Worm (Caenorhabditis elegans): ENCODE measurements around the gene nep-12.

Gene nep-12

ce11 chrII:4728687-4729086 is 55.6 kb downstream of the nep-12 start (continued):
- TF ChIP-seq unc-39 (tag; optimal IDR thresholded peaks at IDR 0.05) (no peak), mdl-1 (tag; optimal IDR thresholded peaks at IDR 0.05) (peak in 1 of 2 experiments; percentile 47), lsy-2 (tag; optimal IDR thresholded peaks at IDR 0.05) (no peak), ceh-20 (GFP tag; IDR thresholded peaks at IDR 0.05) (no peak), dmd-8 (GFP tag; IDR thresholded peaks at IDR 0.05) (no peak), mes-2 (tag; optimal IDR thresholded peaks at IDR 0.05; ENCODE audit: poor library complexity, severe bottlenecking) (no peak), lir-3 (tag; optimal IDR thresholded peaks at IDR 0.05) (no peak), ama-1 (optimal IDR thresholded peaks at IDR 0.05) (no peak), zip-11 (GFP tag; IDR thresholded peaks at IDR 0.05) (no peak), nhr-102 (tag; optimal IDR thresholded peaks at IDR 0.05) (peak; percentile 14), F49E8.2 (tag; optimal IDR thresholded peaks at IDR 0.05; ENCODE audit: borderline replicate concordance) (no peak), dpl-1 (GFP tag; optimal IDR thresholded peaks at IDR 0.05) (peak; percentile 0), Y105C5A.15 (GFP tag; IDR thresholded peaks at IDR 0.05) (no peak), pha-4 (GFP tag; IDR thresholded peaks at IDR 0.05) (no peak), pha-4 (tag; optimal IDR thresholded peaks at IDR 0.05) (no peak), nhr-6 (tag; optimal IDR thresholded peaks at IDR 0.05) (peak; percentile 49), ceh-28 (tag; optimal IDR thresholded peaks at IDR 0.05) (no peak), daf-12 (tag; optimal IDR thresholded peaks at IDR 0.05) (no peak), skn-1 (tag; optimal IDR thresholded peaks at IDR 0.05) (no peak), mep-1 (tag; optimal IDR thresholded peaks at IDR 0.05) (peak; percentile 18), snpc-4 (tag; optimal IDR thresholded peaks at IDR 0.05) (no peak), D1046.2 (GFP tag; IDR thresholded peaks at IDR 0.05) (no peak), daf-19 (GFP tag; conservative IDR thresholded peaks at IDR 0.05) (no peak), nhr-11 (tag; optimal IDR thresholded peaks at IDR 0.05) (peak; percentile 62), unc-130 (GFP tag; optimal IDR thresholded peaks at IDR 0.05) (no peak), ces-1 (GFP tag; optimal IDR thresholded peaks at IDR 0.05) (no peak), snpc-1.2 (GFP tag; IDR thresholded peaks at IDR 0.05) (no peak), zag-1 (tag; optimal IDR thresholded peaks at IDR 0.05) (no peak), sdz-12 (GFP tag; optimal IDR thresholded peaks at IDR 0.05) (no peak), daf-16 (GFP tag; optimal IDR thresholded peaks at IDR 0.05) (peak; percentile 66 to 95), daf-16 (tag; optimal IDR thresholded peaks at IDR 0.05) (peak; percentile 99), set-16 (GFP tag; IDR thresholded peaks at IDR 0.05) (no peak), unc-62 (GFP tag; optimal IDR thresholded peaks at IDR 0.05 in 1 of 2) (no peak), unc-62 (tag; optimal IDR thresholded peaks at IDR 0.05) (no peak), dmd-9 (GFP tag; IDR thresholded peaks at IDR 0.05) (no peak), Y48G9A.11 (GFP tag; IDR thresholded peaks at IDR 0.05) (no peak), pqm-1 (tag; optimal IDR thresholded peaks at IDR 0.05) (peak; percentile 99), zip-2 (tag; optimal IDR thresholded peaks at IDR 0.05) (no peak), ztf-11 (tag; optimal IDR thresholded peaks at IDR 0.05) (no peak), F26F4.8 (GFP tag; conservative IDR thresholded peaks at IDR 0.05) (no peak), zfp-2 (tag; optimal IDR thresholded peaks at IDR 0.05) (no peak), php-3 (GFP tag; IDR thresholded peaks at IDR 0.05) (peak; percentile 50; the same call in 1 of the 2 replicates), lim-7 (GFP tag; IDR thresholded peaks at IDR 0.05) (no peak), saeg-2 (GFP tag; IDR thresholded peaks at IDR 0.05) (no peak), cey-2 (tag; optimal IDR thresholded peaks at IDR 0.05; ENCODE audit: borderline replicate concordance, insufficient read depth) (peak; percentile 7), nhr-77 (tag; optimal IDR thresholded peaks at IDR 0.05) (peak; percentile 92), mdt-29 (GFP tag; IDR thresholded peaks at IDR 0.05) (no peak), mxl-3 (GFP tag; optimal IDR thresholded peaks at IDR 0.05) (peak; percentile 44), lin-29 (GFP tag; IDR thresholded peaks at IDR 0.05) (no peak), dve-1 (tag; optimal IDR thresholded peaks at IDR 0.05; ENCODE audit: insufficient read depth) (peak; percentile 92), vab-7 (GFP tag; IDR thresholded peaks at IDR 0.05) (no peak), spr-3 (GFP tag; optimal IDR thresholded peaks at IDR 0.05) (no peak), T20F7.1 (GFP tag; optimal IDR thresholded peaks at IDR 0.05) (peak; percentile 33)
